Worm (Caenorhabditis elegans) whole organism, L1 larva: ENCODE measurements around the gene pygl-1.

Source experiments
- C04F5.9 ChIP-seq: sonication (generic microtip); optimal IDR thresholded peaks from 2 replicates; lab custom pipeline; 2016; ENCODE audit warnings: missing genetic modification characterization, missing compliant biosample characterization
- C16A3.4 ChIP-seq: fragments of 150-350 bp; optimal IDR thresholded peaks from 2 replicates; lab custom pipeline; 2014; ENCODE audit warnings: missing biosample characterization, missing genetic modification characterization
- aha-1 ChIP-seq: fragments of 150-350 bp; optimal IDR thresholded peaks from 2 replicates; lab custom pipeline; 2014; ENCODE audit warnings: missing biosample characterization, missing genetic modification characterization
- aly-2 ChIP-seq: fragments of 150-350 bp; optimal IDR thresholded peaks from 2 replicates; lab custom pipeline; 2014; ENCODE audit warnings: missing biosample characterization, missing genetic modification characterization
- ama-1 ChIP-seq: fragments of 150-350 bp; optimal IDR thresholded peaks from 2 replicates; lab custom pipeline; 2014
- ceh-63 ChIP-seq: fragments of 200-800 bp; sonication (Bioruptor generic); optimal IDR thresholded peaks from 2 replicates; lab custom pipeline; 2018; ENCODE audit warnings: mild to moderate bottlenecking, missing genetic modification characterization, missing compliant biosample characterization
- ceh-8 ChIP-seq: fragments of 200-800 bp; sonication (Bioruptor generic); optimal IDR thresholded peaks from 2 replicates; lab custom pipeline; 2018; ENCODE audit warnings: mild to moderate bottlenecking, missing genetic modification characterization, moderate library complexity, missing compliant biosample characterization
- ceh-82 ChIP-seq, 3 experiments: fragments of 150-350 bp in 1 of 3; sonication (generic microtip) in 2 of 3; optimal IDR thresholded peaks; 2 replicates each; lab custom pipeline; 2014 to 2017; ENCODE audit warnings: missing biosample characterization in 3 of 3, missing genetic modification characterization in 3 of 3
- ceh-90 ChIP-seq: sonication (generic microtip); optimal IDR thresholded peaks from 2 replicates; lab custom pipeline; 2016; ENCODE audit warnings: missing genetic modification characterization, missing compliant biosample characterization
- ces-1 ChIP-seq: fragments of 150-350 bp; optimal IDR thresholded peaks from 2 replicates; lab custom pipeline; 2014; ENCODE audit warnings: missing biosample characterization, missing genetic modification reagents, missing genetic modification characterization
- dpl-1 ChIP-seq, 3 experiments: fragments of 150-350 bp in 2 of 3; sonication (generic microtip) in 1 of 3; optimal IDR thresholded peaks; 2 replicates each; lab custom pipeline; 2014 to 2017; ENCODE audit warnings: missing biosample characterization in 3 of 3, missing genetic modification characterization in 3 of 3, missing genetic modification reagents in 3 of 3
- dsc-1 ChIP-seq: sonication (generic microtip); optimal IDR thresholded peaks from 2 replicates; lab custom pipeline; 2016; ENCODE audit warnings: mild to moderate bottlenecking, missing genetic modification characterization, missing compliant biosample characterization
- egl-13 ChIP-seq: sonication (generic microtip); optimal IDR thresholded peaks from 2 replicates; lab custom pipeline; 2016; ENCODE audit warnings: missing genotype, missing genetic modification reagents, missing genetic modification characterization, missing compliant biosample characterization
- elt-3 ChIP-seq, 6 experiments: fragments of 150-350 bp in 1 of 6; sonication (generic microtip); optimal IDR thresholded peaks; 2 replicates each; lab custom pipeline; 2017 to 2018; ENCODE audit warnings: missing biosample characterization in 6 of 6, missing genetic modification characterization in 6 of 6, inconsistent platforms in 1 of 6
- ets-5 ChIP-seq: fragments of 200-800 bp; sonication (Bioruptor generic); IDR thresholded peaks from 2 replicates; pipeline ENCODE4 v1.3.6; 2022; ENCODE audit warnings: missing genetic modification characterization, missing compliant biosample characterization
- fkh-10 ChIP-seq: sonication (generic microtip); optimal IDR thresholded peaks from 2 replicates; lab custom pipeline; 2017; ENCODE audit warnings: missing biosample characterization, missing genetic modification reagents, missing genetic modification characterization
- fkh-4 ChIP-seq: sonication (generic microtip); optimal IDR thresholded peaks from 2 replicates; lab custom pipeline; 2016; ENCODE audit warnings: missing compliant biosample characterization, missing genetic modification characterization, borderline replicate concordance
- fkh-8 ChIP-seq: sonication (generic microtip); optimal IDR thresholded peaks from 2 replicates; lab custom pipeline; 2016; ENCODE audit warnings: mild to moderate bottlenecking, missing genetic modification characterization, missing compliant biosample characterization
- fos-1 ChIP-seq: fragments of 150-350 bp; optimal IDR thresholded peaks from 2 replicates; lab custom pipeline; 2014; ENCODE audit warnings: missing biosample characterization, missing genetic modification characterization
- hpl-2 ChIP-seq: fragments of 150-350 bp; optimal IDR thresholded peaks from 2 replicates; lab custom pipeline; 2014; ENCODE audit warnings: missing biosample characterization, missing genetic modification reagents, missing genetic modification characterization
- irx-1 ChIP-seq: sonication (generic microtip); optimal IDR thresholded peaks from 2 replicates; lab custom pipeline; 2016; ENCODE audit warnings: missing genetic modification characterization, missing compliant biosample characterization
- jun-1 ChIP-seq: fragments of 150-350 bp; optimal IDR thresholded peaks from 2 replicates; lab custom pipeline; 2014; ENCODE audit warnings: missing biosample characterization, missing genetic modification reagents, missing genetic modification characterization
- lin-14 ChIP-seq: fragments of 200-800 bp; sonication (Bioruptor generic); optimal IDR thresholded peaks from 2 replicates; lab custom pipeline; 2018; ENCODE audit warnings: mild to moderate bottlenecking, missing genetic modification characterization, moderate library complexity, missing compliant biosample characterization
- lin-15B ChIP-seq: fragments of 150-350 bp; sonication (generic microtip); optimal IDR thresholded peaks from 3 replicates; lab custom pipeline; 2014; ENCODE audit warnings: missing biosample characterization, missing genetic modification characterization
- lin-39 ChIP-seq: fragments of 150-350 bp; optimal IDR thresholded peaks from 2 replicates; lab custom pipeline; 2014; ENCODE audit warnings: missing biosample characterization, missing genetic modification reagents, missing genetic modification characterization
- lir-3 ChIP-seq: sonication (generic microtip); optimal IDR thresholded peaks from 2 replicates; lab custom pipeline; 2016; ENCODE audit warnings: mild to moderate bottlenecking, missing genetic modification characterization, moderate library complexity, missing compliant biosample characterization; ENCODE audit not compliant: poor library complexity
- mdl-1 ChIP-seq, 2 experiments: fragments of 150-350 bp; optimal IDR thresholded peaks; 2 replicates each; lab custom pipeline; 2014 to 2017; ENCODE audit warnings: missing biosample characterization in 2 of 2, missing genetic modification characterization in 2 of 2, inconsistent platforms in 1 of 2
- mef-2 ChIP-seq: fragments of 150-350 bp; optimal IDR thresholded peaks from 2 replicates; lab custom pipeline; 2014; ENCODE audit warnings: missing biosample characterization, missing genetic modification characterization
- nhr-11 ChIP-seq: fragments of 150-350 bp; optimal IDR thresholded peaks from 2 replicates; lab custom pipeline; 2014; ENCODE audit warnings: missing biosample characterization, missing genetic modification characterization
- nhr-12 ChIP-seq: sonication (generic microtip); optimal IDR thresholded peaks from 2 replicates; lab custom pipeline; 2017; ENCODE audit warnings: missing biosample characterization, missing genetic modification characterization
- nhr-237 ChIP-seq: fragments of 150-350 bp; optimal IDR thresholded peaks from 2 replicates; lab custom pipeline; 2014; ENCODE audit warnings: missing biosample characterization, missing genetic modification characterization
- nhr-47 ChIP-seq: sonication (generic microtip); optimal IDR thresholded peaks from 2 replicates; lab custom pipeline; 2016; ENCODE audit warnings: mild to moderate bottlenecking, missing genetic modification characterization, moderate library complexity, missing compliant biosample characterization
- nhr-71 ChIP-seq: sonication (generic microtip); optimal IDR thresholded peaks from 2 replicates; lab custom pipeline; 2016; ENCODE audit warnings: mild to moderate bottlenecking, missing genetic modification characterization, moderate library complexity, missing compliant biosample characterization
- nhr-76 ChIP-seq: sonication (generic microtip); optimal IDR thresholded peaks from 2 replicates; lab custom pipeline; 2017; ENCODE audit warnings: missing biosample characterization, missing genetic modification characterization
- nhr-84 ChIP-seq: sonication (generic microtip); optimal IDR thresholded peaks from 2 replicates; lab custom pipeline; 2017; ENCODE audit warnings: missing biosample characterization, missing genetic modification characterization
- nhr-85 ChIP-seq: sonication (generic microtip); peaks from one replicate; lab custom pipeline; 2016; ENCODE audit warnings: missing genetic modification characterization, inconsistent platforms, missing compliant biosample characterization
- nhr-90 ChIP-seq: sonication (generic microtip); optimal IDR thresholded peaks from 2 replicates; lab custom pipeline; 2016; ENCODE audit warnings: mild to moderate bottlenecking, missing genetic modification characterization, missing compliant biosample characterization; ENCODE audit not compliant: poor library complexity
- pag-3 ChIP-seq: sonication (generic microtip); optimal IDR thresholded peaks from 2 replicates; lab custom pipeline; 2017; ENCODE audit warnings: missing genetic modification characterization, mild to moderate bottlenecking, missing compliant biosample characterization, antibody characterized with exemption, borderline replicate concordance; ENCODE audit not compliant: insufficient read depth
- pax-3 ChIP-seq: fragments of 200-800 bp; sonication (Bioruptor generic); optimal IDR thresholded peaks from 2 replicates; lab custom pipeline; 2018; ENCODE audit warnings: mild to moderate bottlenecking, missing genetic modification characterization, moderate library complexity, missing compliant biosample characterization
- pqm-1 ChIP-seq: sonication (generic microtip); optimal IDR thresholded peaks from 3 replicates; lab custom pipeline; 2017; ENCODE audit warnings: missing biosample characterization, missing genetic modification characterization
- rnt-1 ChIP-seq: sonication (generic microtip); optimal IDR thresholded peaks from 2 replicates; lab custom pipeline; 2016; ENCODE audit warnings: mild to moderate bottlenecking, missing genetic modification characterization, moderate library complexity, missing compliant biosample characterization
- swsn-7 ChIP-seq: sonication (generic microtip); optimal IDR thresholded peaks from 2 replicates; lab custom pipeline; 2016; ENCODE audit warnings: missing genetic modification characterization, missing compliant biosample characterization
- tlp-1 ChIP-seq: fragments of 150-350 bp; optimal IDR thresholded peaks from 2 replicates; lab custom pipeline; 2014; ENCODE audit warnings: missing biosample characterization, missing genetic modification characterization
- unc-30 ChIP-seq: sonication (generic microtip); optimal IDR thresholded peaks from 2 replicates; lab custom pipeline; 2017; ENCODE audit warnings: missing biosample characterization, missing genetic modification characterization
- unc-62 ChIP-seq: fragments of 150-350 bp; optimal IDR thresholded peaks from 2 replicates; lab custom pipeline; 2014; ENCODE audit warnings: missing biosample characterization, missing genetic modification reagents, missing genetic modification characterization
- unc-86 ChIP-seq: sonication (generic microtip); optimal IDR thresholded peaks from 2 replicates; lab custom pipeline; 2016; ENCODE audit warnings: missing genetic modification characterization, missing compliant biosample characterization
- unc-98 ChIP-seq: fragments of 200-800 bp; sonication (Bioruptor generic); IDR thresholded peaks from 2 replicates; pipeline ENCODE4 v1.3.6; 2022; ENCODE audit warnings: missing genetic modification characterization, missing compliant biosample characterization
- vab-15 ChIP-seq: sonication (generic microtip); optimal IDR thresholded peaks from 2 replicates; lab custom pipeline; 2017; ENCODE audit warnings: missing genotype, mild to moderate bottlenecking, missing genetic modification characterization, missing compliant biosample characterization
- xbp-1 ChIP-seq: sonication (generic microtip); optimal IDR thresholded peaks from 2 replicates; lab custom pipeline; 2016; ENCODE audit warnings: missing genetic modification characterization, missing compliant biosample characterization
- ztf-11 ChIP-seq, 2 experiments: sonication (generic microtip); optimal IDR thresholded peaks; 2 replicates each; lab custom pipeline; 2016 to 2017; ENCODE audit warnings: missing genetic modification characterization in 2 of 2, missing biosample characterization in 1 of 2, missing compliant biosample characterization in 1 of 2
- ztf-4 ChIP-seq: fragments of 150-350 bp; optimal IDR thresholded peaks from 2 replicates; lab custom pipeline; 2014; ENCODE audit warnings: missing biosample characterization, missing genetic modification characterization

Gene pygl-1

DNA sequence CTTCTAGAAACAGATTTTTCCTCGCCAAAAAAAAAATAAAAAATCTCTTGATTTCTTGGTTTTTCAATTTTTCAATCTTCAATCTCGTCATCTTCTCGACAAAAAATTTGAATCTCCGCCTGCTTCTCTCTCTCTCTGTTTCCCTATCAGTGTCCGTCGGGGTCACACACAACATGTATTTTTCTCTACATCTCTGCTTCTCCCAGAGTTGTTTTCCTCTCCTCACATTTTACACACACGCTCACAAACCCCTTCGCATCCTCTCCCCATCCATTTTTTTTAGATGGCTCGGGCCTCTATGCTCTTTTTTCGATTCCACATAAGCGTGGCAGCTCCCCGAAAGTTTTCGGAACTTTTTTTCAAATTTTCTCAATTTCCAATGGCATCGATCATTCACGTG lies 972 bp downstream of the pygl-1 start (continued):
- TF ChIP-seq nhr-90 (tag; lab: Kevin White, UChicago) (no peak), pqm-1 (no peak), mdl-1 (tag; optimal IDR thresholded peaks at IDR 0.05; lab: Kevin White, UChicago) (no peak), pag-3 (tag; lab: Kevin White, UChicago) (no peak), vab-15 (tag; lab: Kevin White, UChicago) (no peak), ceh-63 (GFP tag; lab: Kevin White, UChicago) (no peak), C16A3.4 (tag; lab: Kevin White, UChicago) (peak; percentile 15), dsc-1 (no peak), jun-1 (tag; lab: Kevin White, UChicago) (no peak), aha-1 (tag; lab: Kevin White, UChicago) (no peak), fkh-10 (peak; percentile 12), aly-2 (no peak), ztf-11 (tag; optimal IDR thresholded peaks at IDR 0.05; lab: Kevin White, UChicago) (no peak), nhr-84 (tag; lab: Kevin White, UChicago) (no peak), lin-14 (GFP tag; lab: Kevin White, UChicago) (peak; percentile 85), fos-1 (tag; lab: Kevin White, UChicago) (peak; percentile 42), lin-39 (tag; lab: Kevin White, UChicago) (no peak), fkh-8 (tag; lab: Kevin White, UChicago) (peak; percentile 15), dpl-1 (GFP tag; optimal IDR thresholded peaks at IDR 0.05; lab: Kevin White, UChicago) (peak; percentile 62 to 81 (median 65)), unc-98 (no peak), nhr-237 (tag; lab: Kevin White, UChicago) (no peak), ceh-82 (tag; optimal IDR thresholded peaks at IDR 0.05; lab: Kevin White, UChicago) (peak in 2 of 3 experiments; percentile 29 to 76), nhr-47 (tag; lab: Kevin White, UChicago) (peak; percentile 35), fkh-4 (tag; lab: Kevin White, UChicago) (no peak), pax-3 (tag; lab: Kevin White, UChicago) (no peak), nhr-71 (tag; lab: Kevin White, UChicago) (peak; percentile 73), lir-3 (tag; lab: Kevin White, UChicago) (no peak), ztf-4 (tag; lab: Kevin White, UChicago) (no peak), ets-5 (no peak), swsn-7 (tag; lab: Kevin White, UChicago) (peak; percentile 32), rnt-1 (peak; percentile 55), egl-13 (tag; lab: Kevin White, UChicago) (no peak), xbp-1 (tag; lab: Kevin White, UChicago) (peak; percentile 8), ama-1 (lab: Kevin White, UChicago) (no peak), nhr-12 (tag; lab: Kevin White, UChicago) (no peak), nhr-85 (peak; percentile 57), mef-2 (no peak), ceh-8 (GFP tag; lab: Kevin White, UChicago) (no peak), nhr-76 (tag; lab: Kevin White, UChicago) (no peak), nhr-11 (no peak), hpl-2 (GFP tag; lab: Kevin White, UChicago) (no peak), unc-86 (tag; lab: Kevin White, UChicago) (no peak), unc-30 (tag; lab: Kevin White, UChicago) (no peak), tlp-1 (tag; lab: Kevin White, UChicago) (no peak), C04F5.9 (no peak), unc-62 (GFP tag; lab: Kevin White, UChicago) (no peak), ceh-90 (tag; lab: Kevin White, UChicago) (no peak), irx-1 (no peak), elt-3 (tag; optimal IDR thresholded peaks at IDR 0.05; lab: Kevin White, UChicago) (peak in 2 of 6 experiments; percentile 1 to 14), ces-1 (GFP tag; lab: Kevin White, UChicago) (no peak), lin-15B (tag; lab: Kevin White, UChicago) (peak; percentile 86)
